Worm (Caenorhabditis elegans): ENCODE measurements around the gene dgtr-1.

ce11 chrV:6533030-6533429 is 36.1 kb downstream of the dgtr-1 start, which contains the start of gene hpo-26:
- TF ChIP-seq klf-2 (GFP tag; conservative IDR thresholded peaks at IDR 0.05) = no peak
- TF ChIP-seq flt-1 (GFP tag; IDR thresholded peaks at IDR 0.05) = no peak
- no peak for TF ChIP-seq T22C8.4 (GFP tag; IDR thresholded peaks at IDR 0.05)

Measured in whole organism, midembryonic.